Worm (Caenorhabditis elegans) whole organism, early embryonic: ENCODE data around the gene swm-1.

Experiments used
- B0310.2 ChIP-seq: sonication (generic microtip); optimal IDR thresholded peaks from 2 replicates; lab custom pipeline; 2016; ENCODE audit warnings: mild to moderate bottlenecking, missing genetic modification characterization, missing compliant biosample characterization
- F13C5.2 ChIP-seq: sonication (generic microtip); optimal IDR thresholded peaks from 2 replicates; lab custom pipeline; 2017; ENCODE audit warnings: mild to moderate bottlenecking, missing genetic modification characterization, inconsistent platforms, missing compliant biosample characterization
- aly-1 ChIP-seq: sonication (generic microtip); optimal IDR thresholded peaks from 2 replicates; lab custom pipeline; 2016; ENCODE audit warnings: missing genetic modification characterization, missing compliant biosample characterization
- ama-1 ChIP-seq: fragments of 150-350 bp; optimal IDR thresholded peaks from 2 replicates; lab custom pipeline; 2014
- ceh-13 ChIP-seq: fragments of 200-800 bp; sonication (Bioruptor generic); optimal IDR thresholded peaks from 2 replicates; lab custom pipeline; 2018; ENCODE audit warnings: mild to moderate bottlenecking, missing genetic modification characterization, missing compliant biosample characterization
- ceh-36 ChIP-seq: sonication (generic microtip); optimal IDR thresholded peaks from 2 replicates; lab custom pipeline; 2016; ENCODE audit warnings: missing genetic modification characterization, inconsistent platforms, missing compliant biosample characterization
- flt-1 ChIP-seq: fragments of 200-800 bp; sonication (Bioruptor generic); IDR thresholded peaks from 2 replicates; pipeline ENCODE4 v1.3.6; 2022; ENCODE audit warnings: missing genetic modification characterization, missing compliant biosample characterization
- tra-4 ChIP-seq: sonication (generic microtip); optimal IDR thresholded peaks from 2 replicates; lab custom pipeline; 2017; ENCODE audit warnings: missing genetic modification characterization, missing compliant biosample characterization

DNA sequence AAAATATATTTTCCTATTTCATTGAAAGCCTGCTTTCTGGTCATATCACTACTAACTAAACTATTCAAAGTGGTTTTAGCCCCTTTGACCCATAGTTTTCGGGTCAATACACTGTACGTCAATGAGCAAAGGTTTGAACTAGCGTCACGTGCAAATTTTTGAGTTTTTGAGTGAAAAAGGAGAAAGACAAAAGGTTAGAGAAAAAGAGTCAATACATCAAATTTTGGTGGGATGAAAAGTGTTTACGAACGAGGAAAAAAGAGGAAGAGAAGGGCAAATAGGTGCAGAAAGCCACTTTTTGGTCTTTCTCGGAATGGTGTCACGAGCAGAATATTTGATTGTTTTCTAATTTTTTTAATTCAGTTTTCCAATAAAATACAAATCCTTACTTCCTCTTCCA is 21.2 kb upstream of the swm-1 start:
- TF ChIP-seq ama-1 (no peak), aly-1 (tag; lab: Kevin White, UChicago) (no peak), B0310.2 (tag; lab: Kevin White, UChicago) (no peak), F13C5.2 (no peak), ceh-13 (GFP tag; lab: Kevin White, UChicago) (no peak), ceh-36 (tag; lab: Kevin White, UChicago) (no peak), tra-4 (tag; lab: Kevin White, UChicago) (no peak), flt-1 (GFP tag; lab: Robert Waterston, UW) (no peak)
